Worm (Caenorhabditis elegans) whole organism, L3 larva: ENCODE data around the gene F29C12.6.
A peak's percentile ranks its signal among the peaks of the same experiment; 100 is the strongest.
"Not testable (repeated sequence)": the region's sequence is repeated elsewhere in the genome, so short reads cannot be mapped to it uniquely, and the experiment has no call there.

ENCODE experiments used
- R02D3.7 ChIP-seq: fragments of 150-350 bp; optimal IDR thresholded peaks from 2 replicates; lab custom pipeline; 2014; ENCODE audit warnings: missing biosample characterization, missing genetic modification characterization
- ZK546.5 ChIP-seq: sonication (generic microtip); optimal IDR thresholded peaks from 2 replicates; lab custom pipeline; 2017; ENCODE audit warnings: missing biosample characterization, missing genetic modification characterization
- aly-2 ChIP-seq: fragments of 150-350 bp; optimal IDR thresholded peaks from 2 replicates; lab custom pipeline; 2014; ENCODE audit warnings: missing biosample characterization, missing genetic modification characterization
- ama-1 ChIP-seq: fragments of 150-350 bp; optimal IDR thresholded peaks from 2 replicates; lab custom pipeline; 2018
- ceh-28 ChIP-seq: fragments of 150-350 bp; optimal IDR thresholded peaks from 2 replicates; lab custom pipeline; 2014; ENCODE audit warnings: missing biosample characterization, missing genetic modification reagents, missing genetic modification characterization
- daf-12 ChIP-seq: fragments of 150-350 bp; optimal IDR thresholded peaks from 2 replicates; lab custom pipeline; 2014; ENCODE audit warnings: missing biosample characterization, missing genetic modification reagents, missing genetic modification characterization
- egl-27 ChIP-seq: sonication (generic microtip); optimal IDR thresholded peaks from 4 replicates; lab custom pipeline; 2017; ENCODE audit warnings: missing biosample characterization, missing genetic modification reagents, missing genetic modification characterization
- egl-5 ChIP-seq: fragments of 150-350 bp; optimal IDR thresholded peaks from 2 replicates; lab custom pipeline; 2017; ENCODE audit warnings: missing biosample characterization, missing genetic modification reagents, missing genetic modification characterization, inconsistent platforms
- elt-1 ChIP-seq: fragments of 150-350 bp; optimal IDR thresholded peaks from 2 replicates; lab custom pipeline; 2014; ENCODE audit warnings: missing biosample characterization, missing genetic modification characterization
- elt-2 ChIP-seq: sonication (generic microtip); optimal IDR thresholded peaks from 2 replicates; lab custom pipeline; 2016; ENCODE audit warnings: missing genetic modification reagents, mild to moderate bottlenecking, missing genetic modification characterization, missing compliant biosample characterization
- fkh-10 ChIP-seq: sonication (generic microtip); optimal IDR thresholded peaks from 2 replicates; lab custom pipeline; 2017; ENCODE audit warnings: missing biosample characterization, missing genetic modification reagents, missing genetic modification characterization
- fkh-2 ChIP-seq: fragments of 150-350 bp; optimal IDR thresholded peaks from 2 replicates; lab custom pipeline; 2014; ENCODE audit warnings: missing biosample characterization, missing genetic modification reagents, missing genetic modification characterization
- hmg-11 ChIP-seq: sonication (generic microtip); optimal IDR thresholded peaks from 2 replicates; lab custom pipeline; 2016; ENCODE audit warnings: missing genetic modification characterization, missing compliant biosample characterization
- jun-1 ChIP-seq: fragments of 150-350 bp; optimal IDR thresholded peaks from 2 replicates; lab custom pipeline; 2014; ENCODE audit warnings: missing biosample characterization, missing genetic modification reagents, missing genetic modification characterization
- lin-15B ChIP-seq: fragments of 150-350 bp; optimal IDR thresholded peaks from 2 replicates; lab custom pipeline; 2014; ENCODE audit warnings: missing biosample characterization, missing genetic modification characterization
- lin-39 ChIP-seq: fragments of 150-350 bp; optimal IDR thresholded peaks from 2 replicates; lab custom pipeline; 2018; ENCODE audit warnings: missing biosample characterization, missing genetic modification reagents, missing genetic modification characterization
- lsy-12 ChIP-seq: sonication (generic microtip); optimal IDR thresholded peaks from 2 replicates; lab custom pipeline; 2016; ENCODE audit warnings: mild to moderate bottlenecking, missing genetic modification characterization, missing compliant biosample characterization
- mml-1 ChIP-seq: fragments of 150-350 bp; sonication (generic microtip); optimal IDR thresholded peaks from 3 replicates; lab custom pipeline; 2014; ENCODE audit warnings: missing biosample characterization, missing genetic modification characterization
- nfya-1 ChIP-seq: sonication (generic microtip); optimal IDR thresholded peaks from 2 replicates; lab custom pipeline; 2017; ENCODE audit warnings: missing genetic modification characterization, mild to moderate bottlenecking, missing compliant biosample characterization, antibody characterized with exemption, moderate library complexity; ENCODE audit not compliant: insufficient read depth
- nhr-12 ChIP-seq: fragments of 150-350 bp; optimal IDR thresholded peaks from 2 replicates; lab custom pipeline; 2014; ENCODE audit warnings: missing biosample characterization, missing genetic modification characterization
- nhr-23 ChIP-seq: fragments of 150-350 bp; optimal IDR thresholded peaks from 2 replicates; lab custom pipeline; 2014; ENCODE audit warnings: missing biosample characterization, missing genetic modification reagents, missing genetic modification characterization
- nhr-28 ChIP-seq: fragments of 150-350 bp; optimal IDR thresholded peaks from 2 replicates; lab custom pipeline; 2014; ENCODE audit warnings: missing biosample characterization, missing genetic modification characterization
- nhr-67 ChIP-seq: fragments of 150-350 bp; optimal IDR thresholded peaks from 2 replicates; lab custom pipeline; 2014; ENCODE audit warnings: missing biosample characterization, missing genetic modification characterization
- nhr-76 ChIP-seq: fragments of 150-350 bp; sonication (generic microtip); optimal IDR thresholded peaks from 5 replicates; lab custom pipeline; 2014; ENCODE audit warnings: missing biosample characterization, missing genetic modification characterization
- pha-4 ChIP-seq: fragments of 150-350 bp; optimal IDR thresholded peaks from 2 replicates; lab custom pipeline; 2014; ENCODE audit warnings: missing biosample characterization, missing genetic modification reagents, missing genetic modification characterization
- pqm-1 ChIP-seq: fragments of 150-350 bp; optimal IDR thresholded peaks from 2 replicates; lab custom pipeline; 2017; ENCODE audit warnings: missing biosample characterization, missing genetic modification characterization, inconsistent platforms
- sea-2 ChIP-seq: fragments of 150-350 bp; sonication (generic microtip); optimal IDR thresholded peaks from 4 replicates; lab custom pipeline; 2014; ENCODE audit warnings: missing biosample characterization, missing genetic modification reagents, missing genetic modification characterization
- skn-1 ChIP-seq: fragments of 150-350 bp; optimal IDR thresholded peaks from 2 replicates; lab custom pipeline; 2014; ENCODE audit warnings: missing biosample characterization, missing genetic modification characterization
- snpc-4 ChIP-seq: fragments of 150-350 bp; optimal IDR thresholded peaks from 2 replicates; lab custom pipeline; 2014; ENCODE audit warnings: missing biosample characterization, missing genetic modification characterization
- tbx-2 ChIP-seq: sonication (generic microtip); optimal IDR thresholded peaks from 2 replicates; lab custom pipeline; 2016; ENCODE audit warnings: mild to moderate bottlenecking, missing genetic modification characterization, missing compliant biosample characterization
- unc-39 ChIP-seq: sonication (generic microtip); optimal IDR thresholded peaks from 4 replicates; lab custom pipeline; 2017; ENCODE audit warnings: missing biosample characterization, missing genetic modification characterization
- unc-62 ChIP-seq: fragments of 150-350 bp; sonication (generic microtip); optimal IDR thresholded peaks from 4 replicates; lab custom pipeline; 2014; ENCODE audit warnings: missing biosample characterization, missing genetic modification reagents, missing genetic modification characterization
- zag-1 ChIP-seq: fragments of 150-350 bp; optimal IDR thresholded peaks from 2 replicates; lab custom pipeline; 2014; ENCODE audit warnings: missing biosample characterization, missing genetic modification characterization
- ztf-11 ChIP-seq: fragments of 150-350 bp; optimal IDR thresholded peaks from 2 replicates; lab custom pipeline; 2014; ENCODE audit warnings: missing biosample characterization, missing genetic modification characterization
- ztf-4 ChIP-seq: fragments of 150-350 bp; optimal IDR thresholded peaks from 2 replicates; lab custom pipeline; 2014; ENCODE audit warnings: missing biosample characterization, missing genetic modification characterization

F29C12.6 gene

ce11 chrII:13129602-13130001, at the start of gene F29C12.6:
TSS of gene F29C12.6 (plus strand) at chrII:13129902.
- TF ChIP-seq ZK546.5 = no peak
- TF ChIP-seq mml-1 (tag; lab: Kevin White, UChicago) = no peak
- TF ChIP-seq zag-1 (tag; lab: Kevin White, UChicago) = no peak
- TF ChIP-seq nhr-23 = no peak
- TF ChIP-seq nhr-76 = no peak
- no peak for TF ChIP-seq skn-1
- TF ChIP-seq aly-2 (tag; lab: Kevin White, UChicago) = no peak
- TF ChIP-seq unc-62 (GFP tag; lab: Kevin White, UChicago) = no peak
- no peak for TF ChIP-seq fkh-10 (GFP tag; lab: Kevin White, UChicago)
- no peak for TF ChIP-seq unc-39
- no peak for TF ChIP-seq nhr-67 (tag; lab: Kevin White, UChicago)
- TF ChIP-seq ceh-28 (tag; lab: Kevin White, UChicago) = no peak
- no peak for TF ChIP-seq jun-1 (tag; lab: Kevin White, UChicago)
- no peak for TF ChIP-seq egl-27 (tag; lab: Kevin White, UChicago)
- no peak for TF ChIP-seq ztf-11
- no peak for TF ChIP-seq nfya-1 (tag; lab: Kevin White, UChicago)
- TF ChIP-seq lin-39 (tag; lab: Kevin White, UChicago) = no peak

- not testable (repeated sequence) for TF ChIP-seq egl-27, elt-1, elt-2 (tag; lab: Kevin White, UChicago)
These were observed 49.1 kb upstream of the F29C12.6 start, which contains the start of gene Y81G3A.2 for ce11 chrII:13080607-13081006. TSS of gene Y81G3A.2 (plus strand) at chrII:13080907.

- not testable (repeated sequence) for TF ChIP-seq pqm-1; elt-1 (tag; lab: Kevin White, UChicago); fkh-2 (tag; lab: Kevin White, UChicago)
These were observed 47.3 kb upstream of the F29C12.6 start, which contains the start of gene Y81G3A.6 for ce11 chrII:13082403-13082802. TSS of gene Y81G3A.6 (minus strand) at chrII:13082503.

DNA sequence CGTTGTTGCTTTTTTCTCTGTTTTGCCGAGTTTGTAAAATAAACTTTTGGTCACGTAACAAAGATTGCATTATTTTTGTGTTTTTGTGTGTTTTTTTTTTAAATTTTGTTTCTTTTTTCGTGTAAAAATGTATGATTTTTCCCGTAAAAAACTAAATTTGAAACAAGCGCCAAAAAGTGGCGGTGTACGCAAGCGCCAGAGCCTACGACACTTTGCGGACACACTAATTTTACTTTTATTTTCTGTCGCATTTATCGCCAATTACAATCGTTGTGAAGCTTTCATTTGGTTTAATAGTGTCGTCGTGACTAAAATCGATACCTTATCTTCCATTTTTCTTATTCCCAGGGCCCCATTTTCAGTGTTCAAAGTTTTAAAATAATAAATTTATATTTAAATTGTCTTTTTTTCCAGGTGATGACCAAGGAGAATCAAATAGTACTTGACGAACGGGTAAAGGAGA, 45.9 kb upstream of the F29C12.6 start, which contains the start of the genes Y81G3A.1 and gcn-2:
Y81G3A.1 (minus strand) TSS at position 175 of the 463 bp plus-strand sequence.
gcn-2 (plus strand) TSS at position 413 of the 463 bp plus-strand sequence.
- TF ChIP-seq jun-1 (tag; lab: Kevin White, UChicago) (no peak), skn-1 (peak; percentile 19), ztf-4 (tag; lab: Kevin White, UChicago) (no peak), hmg-11 (tag; lab: Kevin White, UChicago) (peak; percentile 15), R02D3.7 (peak; percentile 20), lin-39 (tag; lab: Kevin White, UChicago) (peak; percentile 6), snpc-4 (peak; percentile 40)

DNA sequence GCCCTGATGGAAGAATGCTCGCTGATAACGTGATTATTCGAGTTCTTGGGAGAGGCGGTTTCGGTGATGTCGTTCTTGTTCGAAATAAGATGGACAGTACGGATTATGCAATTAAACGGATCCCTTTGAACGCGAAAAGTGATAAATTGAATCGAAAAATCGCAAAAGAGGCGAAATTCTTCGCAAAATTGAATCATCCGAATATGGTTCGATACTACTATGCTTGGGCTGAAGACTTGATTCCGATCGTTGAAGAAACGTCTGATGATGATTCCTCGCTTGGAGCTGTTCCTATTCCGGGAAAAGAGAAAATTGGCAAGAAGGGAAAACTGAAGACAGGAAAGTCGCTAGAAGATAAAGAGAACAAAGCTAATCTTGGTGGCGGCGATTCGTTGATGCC, 43.8 kb upstream of the F29C12.6 start:
- no peak for TF ChIP-seq egl-5 (tag; lab: Kevin White, UChicago)
- no peak for TF ChIP-seq hmg-11 (tag; lab: Kevin White, UChicago)
- no peak for TF ChIP-seq sea-2 (GFP tag; lab: Kevin White, UChicago)
- TF ChIP-seq tbx-2 (tag; lab: Kevin White, UChicago) = no peak
- no peak for TF ChIP-seq pqm-1
- TF ChIP-seq mml-1 (tag; lab: Kevin White, UChicago) = no peak
- no peak for TF ChIP-seq lin-15B (tag; lab: Kevin White, UChicago)
- TF ChIP-seq lsy-12 (tag; lab: Kevin White, UChicago) = no peak
- no peak for TF ChIP-seq ama-1
- no peak for TF ChIP-seq egl-27 (tag; lab: Kevin White, UChicago)
- TF ChIP-seq nhr-28 (tag; lab: Kevin White, UChicago) = no peak
- no peak for TF ChIP-seq pha-4 (tag; lab: Kevin White, UChicago)

- no peak for TF ChIP-seq pha-4 (tag; lab: Kevin White, UChicago)
- no peak for TF ChIP-seq nhr-12 (tag; lab: Kevin White, UChicago)
- TF ChIP-seq fkh-2 (tag; lab: Kevin White, UChicago) = no peak
- TF ChIP-seq daf-12 = no peak
- no peak for TF ChIP-seq nhr-67 (tag; lab: Kevin White, UChicago)
- no peak for TF ChIP-seq mml-1 (tag; lab: Kevin White, UChicago)
- TF ChIP-seq unc-62 (GFP tag; lab: Kevin White, UChicago) = no peak
- no peak for TF ChIP-seq zag-1 (tag; lab: Kevin White, UChicago)
- TF ChIP-seq sea-2 (GFP tag; lab: Kevin White, UChicago) = no peak
- no peak for TF ChIP-seq elt-2 (tag; lab: Kevin White, UChicago)
These were observed 38.6 kb upstream of the F29C12.6 start, which contains the start of gene Y81G3A.4 for ce11 chrII:13091123-13091522. TSS of gene Y81G3A.4 (plus strand) at chrII:13091423.
